Fruit fly (Drosophila melanogaster) whole organism, embryonic: Measurements from ENCODE around the gene vari.
A peak's percentile ranks its signal among the peaks of the same experiment; 100 is the strongest.

Source experiments
- Ada2b ChIP-seq: fragments of 200-800 bp; sonication (Bioruptor generic); IDR thresholded peaks from 2 replicates; pipeline ENCODE4 v1.3.6; 2022; ENCODE audit warnings: missing biosample characterization, missing genetic modification characterization
- B-H2 ChIP-seq: fragments of 200-800 bp; sonication (Bioruptor generic); optimal IDR thresholded peaks from 2 replicates; lab custom pipeline; 2018; ENCODE audit warnings: missing biosample characterization, mild to moderate bottlenecking, missing genetic modification characterization
- CG13123 ChIP-seq: fragments of 200-800 bp; sonication (Bioruptor generic); optimal IDR thresholded peaks from 2 replicates; lab custom pipeline; 2016; ENCODE audit warnings: missing biosample characterization, missing genetic modification characterization
- CG14441 ChIP-seq: fragments of 200-800 bp; sonication (Bioruptor generic); IDR thresholded peaks from 2 replicates; pipeline ENCODE4 v1.3.6; 2022; ENCODE audit warnings: missing biosample characterization, missing genetic modification characterization
- CG14860 ChIP-seq: fragments of 200-800 bp; sonication (Bioruptor generic); IDR thresholded peaks from 3 replicates; pipeline ENCODE4 v1.3.6; 2022; ENCODE audit warnings: missing biosample characterization, missing genetic modification characterization; ENCODE audit not compliant: partially characterized antibody
- CG15269 ChIP-seq: fragments of 200-800 bp; sonication (Bioruptor generic); optimal IDR thresholded peaks from 2 replicates; lab custom pipeline; 2018; ENCODE audit warnings: missing biosample characterization, mild to moderate bottlenecking, missing genetic modification characterization, moderate library complexity
- CG17802 ChIP-seq: fragments of 200-800 bp; sonication (Bioruptor generic); optimal IDR thresholded peaks from 2 replicates; lab custom pipeline; 2018; ENCODE audit warnings: missing biosample characterization, mild to moderate bottlenecking, missing genetic modification characterization, moderate library complexity
- CG3847 ChIP-seq: fragments of 200-800 bp; sonication (Bioruptor generic); IDR thresholded peaks from 2 replicates; pipeline ENCODE4 v1.3.6; 2022; ENCODE audit warnings: missing biosample characterization, missing genetic modification characterization
- CG4707 ChIP-seq: fragments of 200-800 bp; sonication (Bioruptor generic); optimal IDR thresholded peaks from 2 replicates; lab custom pipeline; 2018; ENCODE audit warnings: missing biosample characterization, mild to moderate bottlenecking, missing genetic modification characterization, moderate library complexity
- CG6175 ChIP-seq: fragments of 200-800 bp; sonication (Bioruptor generic); IDR thresholded peaks from 3 replicates; pipeline ENCODE4 v1.3.6; 2022; ENCODE audit warnings: missing biosample characterization, missing genetic modification characterization
- CG7786 ChIP-seq: fragments of 200-800 bp; sonication (Bioruptor generic); optimal IDR thresholded peaks from 2 replicates; lab custom pipeline; 2016; ENCODE audit warnings: missing biosample characterization, missing genetic modification characterization
- CG9609 ChIP-seq: fragments of 200-800 bp; sonication (Bioruptor generic); optimal IDR thresholded peaks from 3 replicates; lab custom pipeline; 2016; ENCODE audit warnings: missing biosample characterization, missing genetic modification characterization
- CG9817 ChIP-seq: fragments of 200-800 bp; sonication (Bioruptor generic); optimal IDR thresholded peaks from 2 replicates; lab custom pipeline; 2018; ENCODE audit warnings: missing biosample characterization, mild to moderate bottlenecking, missing genetic modification characterization, moderate library complexity
- CoRest ChIP-seq: fragments of 200-800 bp; sonication (Bioruptor generic); optimal IDR thresholded peaks from 3 replicates; lab custom pipeline; 2018; ENCODE audit warnings: missing biosample characterization, mild to moderate bottlenecking, missing genetic modification characterization, moderate library complexity
- Dbx ChIP-seq: fragments of 200-800 bp; sonication (Bioruptor generic); IDR thresholded peaks from 3 replicates; pipeline ENCODE4 v1.3.6; 2022; ENCODE audit warnings: missing biosample characterization, missing genetic modification characterization
- Doc2 ChIP-seq: fragments of 200-800 bp; sonication (Bioruptor generic); IDR thresholded peaks from 2 replicates; pipeline ENCODE4 v1.3.6; 2022; ENCODE audit warnings: missing biosample characterization, missing genetic modification characterization
- ERR ChIP-seq: fragments of 200-800 bp; sonication (Bioruptor generic); optimal IDR thresholded peaks from 2 replicates; lab custom pipeline; 2016; ENCODE audit warnings: missing biosample characterization, missing genetic modification characterization
- Ets97D ChIP-seq: fragments of 200-800 bp; sonication (Bioruptor generic); optimal IDR thresholded peaks from 3 replicates; lab custom pipeline; 2016; ENCODE audit warnings: missing biosample characterization, missing genetic modification characterization
- HLH3B ChIP-seq: fragments of 200-800 bp; sonication (Bioruptor generic); IDR thresholded peaks from 2 replicates; pipeline ENCODE4 v1.3.6; 2022; ENCODE audit warnings: missing biosample characterization, missing genetic modification characterization
- HmgZ ChIP-seq: fragments of 200-800 bp; sonication (Bioruptor generic); optimal IDR thresholded peaks from 2 replicates; lab custom pipeline; 2018; ENCODE audit warnings: missing biosample characterization, mild to moderate bottlenecking, missing genetic modification characterization
- Hr51 ChIP-seq, 2 experiments: fragments of 200-800 bp; sonication (Bioruptor generic); optimal IDR thresholded peaks; 2 replicates in 1 of 2; 3 replicates in 1 of 2; lab custom pipeline; 2016 to 2018; ENCODE audit warnings: missing biosample characterization in 2 of 2, missing genetic modification characterization in 2 of 2, mild to moderate bottlenecking in 1 of 2, moderate library complexity in 1 of 2
- Lpt ChIP-seq: fragments of >200 bp; optimal IDR thresholded peaks from 2 replicates; lab custom pipeline; 2018; ENCODE audit warnings: missing biosample characterization, missing genetic modification characterization
- MTF-1 ChIP-seq: fragments of 200-800 bp; sonication (Bioruptor generic); optimal IDR thresholded peaks from 2 replicates; lab custom pipeline; 2018; ENCODE audit warnings: missing biosample characterization, mild to moderate bottlenecking, missing genetic modification characterization, borderline replicate concordance
- Mad ChIP-seq: fragments of 200-800 bp; sonication (Bioruptor generic); optimal IDR thresholded peaks from 2 replicates; lab custom pipeline; 2016; ENCODE audit warnings: missing biosample characterization, missing genetic modification characterization
- NFAT ChIP-seq: fragments of 200-800 bp; sonication (Bioruptor generic); IDR thresholded peaks from 2 replicates; pipeline ENCODE4 v1.3.6; 2022; ENCODE audit warnings: missing biosample characterization, missing genetic modification characterization
- Opbp ChIP-seq: fragments of 200-800 bp; sonication (Bioruptor generic); IDR thresholded peaks from 3 replicates; pipeline ENCODE4 v1.3.6; 2022; ENCODE audit warnings: missing biosample characterization, missing genetic modification characterization; ENCODE audit not compliant: partially characterized antibody
- Six4 ChIP-seq: fragments of 200-800 bp; sonication (Bioruptor generic); optimal IDR thresholded peaks from 2 replicates; lab custom pipeline; 2016; ENCODE audit warnings: missing biosample characterization, missing genetic modification characterization
- Sry-β ChIP-seq: fragments of 200-800 bp; sonication (Bioruptor generic); optimal IDR thresholded peaks from 2 replicates; lab custom pipeline; 2018; ENCODE audit warnings: missing biosample characterization, mild to moderate bottlenecking, missing genetic modification characterization, moderate library complexity
- Ssrp ChIP-seq: fragments of 200-800 bp; sonication (Bioruptor generic); optimal IDR thresholded peaks from 2 replicates; lab custom pipeline; 2018; ENCODE audit warnings: missing biosample characterization, mild to moderate bottlenecking, missing genetic modification characterization, moderate library complexity
- Stat92E ChIP-seq, 3 experiments: fragments of >200 bp in 2 of 3; fragments of 200-800 bp in 1 of 3; sonication (Bioruptor generic) in 1 of 3; optimal IDR thresholded peaks; 2 replicates each; lab custom pipeline; 2017 to 2019; ENCODE audit warnings: missing biosample characterization in 3 of 3, missing genetic modification characterization in 3 of 3, mild to moderate bottlenecking in 1 of 3, moderate library complexity in 1 of 3
- Taf1 ChIP-seq: fragments of 200-800 bp; sonication (Bioruptor generic); IDR thresholded peaks from 2 replicates; pipeline ENCODE4 v1.3.6; 2022; ENCODE audit warnings: missing biosample characterization, missing genetic modification characterization
- Vsx1 ChIP-seq: fragments of 200-800 bp; sonication (Bioruptor generic); optimal IDR thresholded peaks from 2 replicates; lab custom pipeline; 2017; ENCODE audit warnings: missing biosample characterization, mild to moderate bottlenecking, missing genetic modification characterization, missing genetic modification reagents
- YL-1 ChIP-seq: fragments of 200-800 bp; sonication (Bioruptor generic); optimal IDR thresholded peaks from 3 replicates; lab custom pipeline; 2017; ENCODE audit warnings: missing biosample characterization, mild to moderate bottlenecking, missing genetic modification characterization
- bcd ChIP-seq: fragments of 200-800 bp; sonication (Bioruptor generic); optimal IDR thresholded peaks from 2 replicates; lab custom pipeline; 2017; ENCODE audit warnings: missing biosample characterization, mild to moderate bottlenecking, missing genetic modification characterization
- crol ChIP-seq: fragments of 200-800 bp; sonication (Bioruptor generic); IDR thresholded peaks from 2 replicates; pipeline ENCODE4 v1.3.6; 2022; ENCODE audit warnings: missing biosample characterization, missing genetic modification characterization
- dati ChIP-seq: fragments of 200-800 bp; sonication (Bioruptor generic); IDR thresholded peaks from 2 replicates; pipeline ENCODE4 v1.3.6; 2022; ENCODE audit warnings: missing biosample characterization, missing genetic modification characterization
- dmrt99B ChIP-seq: fragments of 200-800 bp; sonication (Bioruptor generic); optimal IDR thresholded peaks from 2 replicates; lab custom pipeline; 2018; ENCODE audit warnings: missing biosample characterization, mild to moderate bottlenecking, missing genetic modification characterization, moderate library complexity
- dpn ChIP-seq, 2 experiments: fragments of 200-800 bp; sonication (Bioruptor generic); optimal IDR thresholded peaks; 3 replicates each; lab custom pipeline; 2016; ENCODE audit warnings: missing biosample characterization in 2 of 2, missing genetic modification characterization in 2 of 2
- emc ChIP-seq: fragments of 200-800 bp; sonication (Bioruptor generic); optimal IDR thresholded peaks from 2 replicates; lab custom pipeline; 2016; ENCODE audit warnings: missing biosample characterization, missing genetic modification characterization
- en ChIP-seq: fragments of 200-800 bp; sonication (Bioruptor generic); optimal IDR thresholded peaks from 2 replicates; lab custom pipeline; 2016; ENCODE audit warnings: missing biosample characterization, missing genetic modification characterization
- gem ChIP-seq: fragments of 200-800 bp; sonication (Bioruptor generic); optimal IDR thresholded peaks from 2 replicates; lab custom pipeline; 2019; ENCODE audit warnings: missing biosample characterization, mild to moderate bottlenecking, missing genetic modification characterization, moderate library complexity
- knrl ChIP-seq: fragments of 200-800 bp; sonication (Bioruptor generic); IDR thresholded peaks from 3 replicates; pipeline ENCODE4 v1.3.6; 2022; ENCODE audit warnings: missing biosample characterization, missing genetic modification characterization; ENCODE audit not compliant: partially characterized antibody
- lab ChIP-seq: fragments of 200-800 bp; sonication (Bioruptor generic); optimal IDR thresholded peaks from 3 replicates; lab custom pipeline; 2017; ENCODE audit warnings: missing biosample characterization, missing genetic modification characterization, mild to moderate bottlenecking, moderate library complexity, missing genetic modification reagents
- nmo ChIP-seq: fragments of 200-800 bp; sonication (Bioruptor generic); optimal IDR thresholded peaks from 2 replicates; lab custom pipeline; 2018; ENCODE audit warnings: missing biosample characterization, mild to moderate bottlenecking, missing genetic modification characterization, moderate library complexity
- phol ChIP-seq: fragments of 200-800 bp; sonication (Bioruptor generic); optimal IDR thresholded peaks from 3 replicates; lab custom pipeline; 2018; ENCODE audit warnings: missing biosample characterization, mild to moderate bottlenecking, missing genetic modification characterization, moderate library complexity
- slou ChIP-seq: fragments of 200-800 bp; sonication (Bioruptor generic); optimal IDR thresholded peaks from 3 replicates; lab custom pipeline; 2016; ENCODE audit warnings: missing biosample characterization, missing genetic modification characterization
- sr ChIP-seq: fragments of 200-800 bp; sonication (Bioruptor generic); IDR thresholded peaks from 3 replicates; pipeline ENCODE4 v1.3.6; 2022; ENCODE audit warnings: missing biosample characterization, missing genetic modification characterization
- toy ChIP-seq: fragments of 200-800 bp; sonication (Bioruptor generic); IDR thresholded peaks from 2 replicates; pipeline ENCODE4 v1.3.6; 2022; ENCODE audit warnings: missing biosample characterization, missing genetic modification characterization
- unc-4 ChIP-seq: fragments of 200-800 bp; sonication (Bioruptor generic); IDR thresholded peaks from 2 replicates; pipeline ENCODE4 v1.3.6; 2022; ENCODE audit warnings: missing biosample characterization, missing genetic modification characterization; ENCODE audit not compliant: partially characterized antibody
- zfh1 ChIP-seq: fragments of 200-800 bp; sonication (Bioruptor generic); IDR thresholded peaks from 3 replicates; pipeline ENCODE4 v1.3.6; 2022; ENCODE audit warnings: missing biosample characterization, missing genetic modification characterization

vari gene

DNA sequence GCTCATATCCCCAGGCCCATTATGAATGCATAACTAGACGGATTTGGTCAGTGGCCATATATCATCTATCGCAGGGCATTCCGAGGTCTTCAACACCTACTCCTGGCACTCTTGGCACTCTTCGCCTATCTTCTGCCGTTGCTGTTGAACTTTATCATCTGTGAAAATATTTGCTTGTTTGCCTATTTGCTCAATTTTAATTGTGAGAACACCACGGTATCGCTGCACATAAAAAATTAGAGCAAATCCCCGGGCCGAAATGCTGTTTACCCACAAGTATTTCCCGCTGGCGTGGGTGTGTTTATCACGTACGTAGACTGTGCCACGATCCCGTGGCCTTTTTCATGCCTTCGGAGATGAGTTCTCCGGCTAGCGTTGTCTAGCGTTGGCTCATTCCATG, 16.1 kb downstream of the vari start (continued):
- TF ChIP-seq unc-4 (GFP tag; lab: Robert Waterston, UW) (no peak), B-H2 (GFP tag; lab: Kevin White, UChicago) (peak; percentile 16), Ssrp (tag; lab: Kevin White, UChicago) (no peak), nmo (GFP tag; lab: Kevin White, UChicago) (no peak), CG14441 (no peak), Lpt (GFP tag; lab: Kevin White, UChicago) (no peak), en (GFP tag; lab: Kevin White, UChicago) (peak; percentile 1), HmgZ (peak; percentile 37), gem (tag; lab: Kevin White, UChicago) (peak; percentile 71), Stat92E (GFP tag; optimal IDR thresholded peaks at IDR 0.05; lab: Kevin White, UChicago) (no peak), Ada2b (GFP tag; lab: Robert Waterston, UW) (no peak), Hr51 (GFP tag; optimal IDR thresholded peaks at IDR 0.05; lab: Kevin White, UChicago) (peak; percentile 4 to 58), CG17802 (tag; lab: Kevin White, UChicago) (no peak), emc (GFP tag; lab: Kevin White, UChicago) (no peak), CG7786 (GFP tag; lab: Kevin White, UChicago) (peak; percentile 28), zfh1 (GFP tag; lab: Robert Waterston, UW) (peak; percentile 74; the same call in 2 of the 3 replicates), CG15269 (tag; lab: Kevin White, UChicago) (peak; percentile 57), Doc2 (GFP tag; lab: Robert Waterston, UW) (no peak), CG9609 (GFP tag; lab: Kevin White, UChicago) (peak; percentile 48), dmrt99B (tag; lab: Kevin White, UChicago) (peak; percentile 37), YL-1 (peak; percentile 71), knrl (GFP tag; lab: Robert Waterston, UW) (no peak), Six4 (GFP tag; lab: Kevin White, UChicago) (peak; percentile 29), dati (GFP tag; lab: Robert Waterston, UW) (0 out of 2 replicates have a peak, but pooled peaks have one; percentile 48), CG3847 (no peak), CoRest (tag; lab: Kevin White, UChicago) (peak; percentile 36), CG6175 (GFP tag; lab: Robert Waterston, UW) (no peak), CG4707 (GFP tag; lab: Kevin White, UChicago) (peak; percentile 61), Sry-β (GFP tag; lab: Kevin White, UChicago) (peak; percentile 13), MTF-1 (GFP tag; lab: Kevin White, UChicago) (peak; percentile 85), Taf1 (no peak), Dbx (GFP tag; lab: Robert Waterston, UW) (peak; percentile 11; the same call in 1 of the 3 replicates), Opbp (GFP tag; lab: Robert Waterston, UW) (no peak), Ets97D (no peak), toy (GFP tag; lab: Robert Waterston, UW) (no peak), CG9817 (tag; lab: Kevin White, UChicago) (peak; percentile 9), crol (GFP tag; lab: Robert Waterston, UW) (no peak), phol (tag; lab: Kevin White, UChicago) (peak; percentile 0), sr (GFP tag; lab: Robert Waterston, UW) (0 out of 3 replicates have a peak, but pooled peaks have one; percentile 28), HLH3B (GFP tag; lab: Robert Waterston, UW) (peak; percentile 44; the same call in 1 of the 2 replicates), bcd (peak; percentile 56), Vsx1 (peak; percentile 68), Mad (GFP tag; lab: Kevin White, UChicago) (peak; percentile 23), lab (peak; percentile 86), ERR (GFP tag; lab: Kevin White, UChicago) (no peak), slou (GFP tag; lab: Kevin White, UChicago) (no peak), dpn (GFP tag; optimal IDR thresholded peaks at IDR 0.05; lab: Kevin White, UChicago) (peak; percentile 7 to 46), NFAT (GFP tag; lab: Robert Waterston, UW) (peak; percentile 42; the same call in 1 of the 2 replicates), CG14860 (GFP tag; lab: Robert Waterston, UW) (no peak), CG13123 (GFP tag; lab: Kevin White, UChicago) (peak; percentile 56)
